Worm (Caenorhabditis elegans): ENCODE results near the gene C17H11.6.

The C17H11.6 gene

DNA sequence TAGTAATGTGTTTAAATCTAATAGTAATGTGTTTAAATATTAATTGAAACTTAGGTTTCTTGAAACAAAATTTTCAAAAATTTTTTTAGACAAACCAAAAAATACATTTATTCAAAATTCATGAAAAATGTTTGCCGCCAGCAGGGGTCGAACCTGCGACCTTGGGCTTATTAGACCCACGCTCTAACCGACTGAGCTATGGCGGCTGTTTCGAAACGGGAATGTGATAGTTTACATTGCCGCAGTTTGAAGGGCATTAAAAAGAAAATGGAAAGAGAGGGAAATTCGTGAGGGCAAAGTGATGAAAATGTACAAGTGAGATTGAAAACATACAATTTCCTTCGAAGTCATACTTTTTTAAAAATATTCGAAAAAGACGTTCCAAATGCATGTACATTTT, 47.1 kb downstream of the C17H11.6 start:
- peak; percentile 38 for TF ChIP-seq fos-1 (tag; optimal IDR thresholded peaks at IDR 0.05)
- TF ChIP-seq gmeb-1 (tag; optimal IDR thresholded peaks at IDR 0.05) = peak; percentile 63
- no peak for TF ChIP-seq dmd-4 (tag; optimal IDR thresholded peaks at IDR 0.05)
- TF ChIP-seq blmp-1 (tag; optimal IDR thresholded peaks at IDR 0.05; ENCODE audit: insufficient read depth) = no peak
- no peak for TF ChIP-seq ztf-11 (tag; optimal IDR thresholded peaks at IDR 0.05)
- no peak for TF ChIP-seq sem-4 (tag; optimal IDR thresholded peaks at IDR 0.05)
- peak in 1 of 2 experiments; percentile 32 for TF ChIP-seq lsy-2 (tag; optimal IDR thresholded peaks at IDR 0.05)
- TF ChIP-seq nhr-129 (tag; optimal IDR thresholded peaks at IDR 0.05) = peak; percentile 48
- peak; percentile 28 for TF ChIP-seq lin-13 (GFP tag; optimal IDR thresholded peaks at IDR 0.05)
- no peak for TF ChIP-seq C34F6.9 (tag; optimal IDR thresholded peaks at IDR 0.05)
- TF ChIP-seq nhr-12 (tag; optimal IDR thresholded peaks at IDR 0.05) = no peak
- no peak for TF ChIP-seq skn-1 (tag; optimal IDR thresholded peaks at IDR 0.05)
- TF ChIP-seq ceh-82 (tag; optimal IDR thresholded peaks at IDR 0.05) = no peak
- TF ChIP-seq mdl-1 (tag; optimal IDR thresholded peaks at IDR 0.05) = no peak
- TF ChIP-seq elt-1 (tag; optimal IDR thresholded peaks at IDR 0.05) = no peak
- TF ChIP-seq crh-2 (tag; optimal IDR thresholded peaks at IDR 0.05) = peak; percentile 50
- TF ChIP-seq nhr-237 (tag; optimal IDR thresholded peaks at IDR 0.05) = no peak
- TF ChIP-seq nhr-25 (tag; optimal IDR thresholded peaks at IDR 0.05) = peak; percentile 2
- TF ChIP-seq mab-5 (tag; optimal IDR thresholded peaks at IDR 0.05) = no peak
- TF ChIP-seq sma-3 (GFP tag; optimal IDR thresholded peaks at IDR 0.05) = peak; percentile 37
- no peak for TF ChIP-seq snpc-4 (tag; optimal IDR thresholded peaks at IDR 0.05)
- TF ChIP-seq egl-27 (tag; optimal IDR thresholded peaks at IDR 0.05) = no peak
- no peak for TF ChIP-seq ztf-4 (tag; optimal IDR thresholded peaks at IDR 0.05)
- TF ChIP-seq ama-1 (optimal IDR thresholded peaks at IDR 0.05) = no peak
- TF ChIP-seq nhr-77 (tag; optimal IDR thresholded peaks at IDR 0.05) = no peak
- no peak for TF ChIP-seq R02D3.7 (tag; optimal IDR thresholded peaks at IDR 0.05)
- TF ChIP-seq nhr-10 (tag; optimal IDR thresholded peaks at IDR 0.05) = no peak
- no peak for TF ChIP-seq nhr-6 (tag; optimal IDR thresholded peaks at IDR 0.05)
- no peak for TF ChIP-seq mbf-1 (tag; optimal IDR thresholded peaks at IDR 0.05)
- TF ChIP-seq sma-9 (GFP tag; optimal IDR thresholded peaks at IDR 0.05) = peak; percentile 45
- TF ChIP-seq sma-9 (tag; optimal IDR thresholded peaks at IDR 0.05) = no peak
- TF ChIP-seq unc-62 (GFP tag; optimal IDR thresholded peaks at IDR 0.05) = no peak
- TF ChIP-seq aly-2 (tag; optimal IDR thresholded peaks at IDR 0.05) = no peak
- no peak for TF ChIP-seq lin-39 (tag; optimal IDR thresholded peaks at IDR 0.05)
- no peak for TF ChIP-seq unc-55 (GFP tag; optimal IDR thresholded peaks at IDR 0.05)
- TF ChIP-seq ZK546.5 (tag; optimal IDR thresholded peaks at IDR 0.05) = no peak
- TF ChIP-seq ceh-16 (tag; optimal IDR thresholded peaks at IDR 0.05) = peak; percentile 16
- no peak for TF ChIP-seq Y55F3AM.14 (GFP tag; optimal IDR thresholded peaks at IDR 0.05)
- no peak for TF ChIP-seq peb-1 (tag; optimal IDR thresholded peaks at IDR 0.05)
- no peak for TF ChIP-seq zag-1 (tag; optimal IDR thresholded peaks at IDR 0.05)
- no peak for TF ChIP-seq lin-11 (tag; optimal IDR thresholded peaks at IDR 0.05)
- TF ChIP-seq elt-3 (tag; optimal IDR thresholded peaks at IDR 0.05) = no peak
- TF ChIP-seq nhr-23 (tag; optimal IDR thresholded peaks at IDR 0.05) = no peak
- TF ChIP-seq nhr-21 (tag; optimal IDR thresholded peaks at IDR 0.05) = peak; percentile 21
- no peak for TF ChIP-seq ztf-1 (GFP tag; conservative IDR thresholded peaks at IDR 0.05)
- TF ChIP-seq nhr-11 (tag; optimal IDR thresholded peaks at IDR 0.05) = no peak
- no peak for TF ChIP-seq unc-39 (tag; optimal IDR thresholded peaks at IDR 0.05)
- TF ChIP-seq F13H6.1 (tag; optimal IDR thresholded peaks at IDR 0.05) = peak; percentile 15
- no peak for TF ChIP-seq alr-1 (tag; optimal IDR thresholded peaks at IDR 0.05)

DNA sequence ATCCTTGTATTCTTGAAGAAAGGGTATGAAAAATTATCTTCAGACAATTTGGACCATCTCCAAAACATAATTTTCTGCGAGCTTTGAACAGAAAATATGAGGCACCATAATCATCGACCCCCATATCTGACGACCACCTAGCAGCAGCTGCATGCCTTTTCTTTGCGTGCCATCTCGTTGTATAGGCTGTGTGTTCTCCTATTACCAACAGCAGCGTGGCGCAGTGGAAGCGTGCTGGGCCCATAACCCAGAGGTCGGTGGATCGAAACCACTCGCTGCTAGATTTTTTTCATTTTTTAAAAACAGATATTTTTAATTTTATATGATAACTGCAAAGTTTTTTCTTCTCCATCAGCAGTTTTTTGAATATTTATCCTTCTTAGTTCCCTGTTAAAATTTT, 47.6 kb downstream of the C17H11.6 start:
- peak; percentile 34 for TF ChIP-seq Y55F3AM.14 (GFP tag; optimal IDR thresholded peaks at IDR 0.05)
- no peak for TF ChIP-seq zag-1 (tag; optimal IDR thresholded peaks at IDR 0.05)
- TF ChIP-seq nhr-10 (tag; optimal IDR thresholded peaks at IDR 0.05) = no peak
- no peak for TF ChIP-seq F13H6.1 (tag; optimal IDR thresholded peaks at IDR 0.05)
- no peak for TF ChIP-seq sma-3 (GFP tag; optimal IDR thresholded peaks at IDR 0.05)
- no peak for TF ChIP-seq mab-5 (tag; optimal IDR thresholded peaks at IDR 0.05)
- TF ChIP-seq sma-9 (GFP tag; optimal IDR thresholded peaks at IDR 0.05) = peak; percentile 44
- TF ChIP-seq sma-9 (tag; optimal IDR thresholded peaks at IDR 0.05) = no peak
- TF ChIP-seq ZK546.5 (tag; optimal IDR thresholded peaks at IDR 0.05) = no peak
- TF ChIP-seq ceh-16 (tag; optimal IDR thresholded peaks at IDR 0.05) = no peak
- TF ChIP-seq gmeb-1 (tag; optimal IDR thresholded peaks at IDR 0.05) = no peak
- no peak for TF ChIP-seq nhr-6 (tag; optimal IDR thresholded peaks at IDR 0.05)
- TF ChIP-seq nhr-129 (tag; optimal IDR thresholded peaks at IDR 0.05) = no peak
- no peak for TF ChIP-seq ztf-1 (GFP tag; conservative IDR thresholded peaks at IDR 0.05)
- TF ChIP-seq lin-11 (tag; optimal IDR thresholded peaks at IDR 0.05) = peak; percentile 11
- no peak for TF ChIP-seq ceh-82 (tag; optimal IDR thresholded peaks at IDR 0.05)
- no peak for TF ChIP-seq unc-62 (GFP tag; optimal IDR thresholded peaks at IDR 0.05)
- TF ChIP-seq nhr-23 (tag; optimal IDR thresholded peaks at IDR 0.05) = no peak
- TF ChIP-seq blmp-1 (tag; optimal IDR thresholded peaks at IDR 0.05; ENCODE audit: insufficient read depth) = no peak
- no peak for TF ChIP-seq alr-1 (tag; optimal IDR thresholded peaks at IDR 0.05)
- no peak for TF ChIP-seq ama-1 (optimal IDR thresholded peaks at IDR 0.05)
- no peak for TF ChIP-seq lin-39 (tag; optimal IDR thresholded peaks at IDR 0.05)
- TF ChIP-seq snpc-4 (tag; optimal IDR thresholded peaks at IDR 0.05) = no peak
- peak; percentile 20 for TF ChIP-seq unc-55 (GFP tag; optimal IDR thresholded peaks at IDR 0.05)
- TF ChIP-seq crh-2 (tag; optimal IDR thresholded peaks at IDR 0.05) = peak; percentile 7
- no peak for TF ChIP-seq R02D3.7 (tag; optimal IDR thresholded peaks at IDR 0.05)
- TF ChIP-seq peb-1 (tag; optimal IDR thresholded peaks at IDR 0.05) = no peak
- no peak for TF ChIP-seq skn-1 (tag; optimal IDR thresholded peaks at IDR 0.05)

Data from whole organism, L2 larva.